Worm (Caenorhabditis elegans) whole organism, young adult: Measurements from ENCODE around the gene Y49F6B.2.

ENCODE experiments used
- F33H1.4 ChIP-seq: fragments of 200-800 bp; sonication (Bioruptor generic); IDR thresholded peaks from 2 replicates; pipeline ENCODE4 v1.3.6; 2022; ENCODE audit warnings: missing genetic modification reagents, missing genetic modification characterization, missing compliant biosample characterization
- ama-1 ChIP-seq, 3 experiments: fragments of 150-350 bp in 1 of 3; sonication (generic microtip) in 2 of 3; optimal IDR thresholded peaks; 2 replicates each; lab custom pipeline; 2014 to 2018; ENCODE audit warnings: missing biosample characterization in 2 of 3, missing genetic modification characterization in 2 of 3, missing genetic modification reagents in 2 of 3
- ceh-100 ChIP-seq: fragments of 200-800 bp; sonication (Bioruptor generic); IDR thresholded peaks from 2 replicates; pipeline ENCODE4 v1.3.6; 2022; ENCODE audit warnings: missing genetic modification reagents, missing genetic modification characterization, missing compliant biosample characterization
- egl-18 ChIP-seq: fragments of 200-800 bp; sonication (Bioruptor generic); IDR thresholded peaks from 2 replicates; pipeline ENCODE4 v1.3.6; 2022; ENCODE audit warnings: missing genetic modification reagents, missing genetic modification characterization, missing compliant biosample characterization
- madf-3 ChIP-seq: fragments of 200-800 bp; sonication (Bioruptor generic); IDR thresholded peaks from 2 replicates; pipeline ENCODE4 v1.3.6; 2022; ENCODE audit warnings: missing genetic modification reagents, missing genetic modification characterization, missing compliant biosample characterization
- snpc-3.4 ChIP-seq: sonication (generic microtip); optimal IDR thresholded peaks from 2 replicates; lab custom pipeline; 2017; ENCODE audit warnings: missing genetic modification characterization, mild to moderate bottlenecking, missing compliant biosample characterization, antibody characterized with exemption, moderate library complexity, missing genotype, missing genetic modification reagents

- TF ChIP-seq madf-3 (GFP tag; lab: Robert Waterston, UW) (no peak), egl-18 (GFP tag; lab: Robert Waterston, UW) (no peak), ceh-100 (GFP tag; lab: Robert Waterston, UW) (no peak), ama-1 (optimal IDR thresholded peaks at IDR 0.05; lab: Kevin White, UChicago) (no peak), ama-1 (GFP tag; optimal IDR thresholded peaks at IDR 0.05; lab: Kevin White, UChicago) (no peak), F33H1.4 (GFP tag; lab: Robert Waterston, UW) (no peak), snpc-3.4 (no peak)
Measured at ce11 chrII:3514631-3515030, 11.9 kb downstream of the Y49F6B.2 start, which contains the start of gene srz-5.
